Fruit fly (Drosophila melanogaster) whole organism, pupa: ENCODE results near the gene CG14207.

Experiments used
- CG10348 ChIP-seq: fragments of 200-800 bp; sonication (Bioruptor generic); IDR thresholded peaks from 2 replicates; pipeline ENCODE4 v1.3.6; 2022; ENCODE audit warnings: missing biosample characterization, missing genetic modification characterization
- CG12605 ChIP-seq: fragments of 200-800 bp; sonication (Bioruptor generic); IDR thresholded peaks from 2 replicates; pipeline ENCODE4 v1.3.6; 2022; ENCODE audit warnings: missing biosample characterization, missing genetic modification characterization
- CG13204 ChIP-seq: fragments of 200-800 bp; sonication (Bioruptor generic); optimal IDR thresholded peaks from 2 replicates; lab custom pipeline; 2018; ENCODE audit warnings: missing biosample characterization, mild to moderate bottlenecking, missing genetic modification characterization, moderate library complexity
- CG14655 ChIP-seq: fragments of 200-800 bp; sonication (Bioruptor generic); optimal IDR thresholded peaks from 3 replicates; lab custom pipeline; 2017; ENCODE audit warnings: mild to moderate bottlenecking, missing biosample characterization, missing genetic modification reagents, missing genetic modification characterization
- CG15710 ChIP-seq: fragments of 200-800 bp; sonication (Bioruptor generic); optimal IDR thresholded peaks from 2 replicates; lab custom pipeline; 2018; ENCODE audit warnings: missing biosample characterization, mild to moderate bottlenecking, missing genetic modification characterization, moderate library complexity
- CG17806 ChIP-seq: fragments of 200-800 bp; sonication (Bioruptor generic); optimal IDR thresholded peaks from 2 replicates; lab custom pipeline; 2018; ENCODE audit warnings: missing biosample characterization, mild to moderate bottlenecking, missing genetic modification characterization, moderate library complexity
- CG32121 ChIP-seq: fragments of 200-800 bp; sonication (Bioruptor generic); IDR thresholded peaks from 2 replicates; pipeline ENCODE4 v1.3.6; 2022; ENCODE audit warnings: missing biosample characterization, missing genetic modification characterization
- CG34367 ChIP-seq: fragments of 200-800 bp; sonication (Bioruptor generic); optimal IDR thresholded peaks from 2 replicates; lab custom pipeline; 2018; ENCODE audit warnings: missing biosample characterization, mild to moderate bottlenecking, missing genetic modification characterization
- CG4496 ChIP-seq: fragments of 200-800 bp; sonication (Bioruptor generic); IDR thresholded peaks from 3 replicates; pipeline ENCODE4 v1.3.6; 2022; ENCODE audit warnings: missing biosample characterization, missing genetic modification characterization
- CG8159 ChIP-seq: fragments of 200-800 bp; sonication (Bioruptor generic); optimal IDR thresholded peaks from 3 replicates; lab custom pipeline; 2018; ENCODE audit warnings: missing biosample characterization, mild to moderate bottlenecking, missing genetic modification characterization, moderate library complexity
- CG8301 ChIP-seq: fragments of 200-800 bp; sonication (Bioruptor generic); optimal IDR thresholded peaks from 2 replicates; lab custom pipeline; 2018; ENCODE audit warnings: missing biosample characterization, mild to moderate bottlenecking, missing genetic modification characterization
- CG9948 ChIP-seq: fragments of 200-800 bp; sonication (Bioruptor generic); optimal IDR thresholded peaks from 2 replicates; lab custom pipeline; 2018; ENCODE audit warnings: missing biosample characterization, mild to moderate bottlenecking, missing genetic modification characterization, moderate library complexity
- D1 ChIP-seq: fragments of 200-800 bp; sonication (Bioruptor generic); optimal IDR thresholded peaks from 2 replicates; lab custom pipeline; 2018; ENCODE audit warnings: missing biosample characterization, mild to moderate bottlenecking, missing genetic modification characterization, moderate library complexity
- EcR ChIP-seq: fragments of 200-800 bp; sonication (Bioruptor generic); optimal IDR thresholded peaks from 3 replicates; lab custom pipeline; 2019; ENCODE audit warnings: missing biosample characterization, missing genetic modification characterization, mild to moderate bottlenecking, moderate library complexity, missing genetic modification reagents
- Ets98B ChIP-seq: fragments of 200-800 bp; sonication (Bioruptor generic); IDR thresholded peaks from 2 replicates; pipeline ENCODE4 v1.3.6; 2022; ENCODE audit warnings: missing biosample characterization, missing genetic modification characterization
- Pif1A ChIP-seq: fragments of 200-800 bp; sonication (Bioruptor generic); optimal IDR thresholded peaks from 3 replicates; lab custom pipeline; 2016; ENCODE audit warnings: missing biosample characterization, missing genetic modification characterization
- Pif1B ChIP-seq: fragments of 200-800 bp; sonication (Bioruptor generic); optimal IDR thresholded peaks from 3 replicates; lab custom pipeline; 2016; ENCODE audit warnings: missing biosample characterization, missing genetic modification characterization
- Snoo ChIP-seq: fragments of 200-800 bp; sonication (Bioruptor generic); optimal IDR thresholded peaks from 3 replicates; lab custom pipeline; 2017; ENCODE audit warnings: missing biosample characterization, mild to moderate bottlenecking, missing genetic modification characterization, inconsistent platforms
- fd96Ca ChIP-seq: fragments of 200-800 bp; sonication (Bioruptor generic); IDR thresholded peaks from 3 replicates; pipeline ENCODE4 v1.3.6; 2022; ENCODE audit warnings: missing biosample characterization, missing genetic modification characterization
- gl ChIP-seq: fragments of 200-800 bp; sonication (Bioruptor generic); optimal IDR thresholded peaks from 2 replicates; lab custom pipeline; 2018; ENCODE audit warnings: missing biosample characterization, mild to moderate bottlenecking, missing genetic modification characterization
- rn ChIP-seq: fragments of 200-800 bp; sonication (Bioruptor generic); IDR thresholded peaks from 2 replicates; pipeline ENCODE4 v1.3.6; 2022; ENCODE audit warnings: missing biosample characterization, missing genetic modification characterization

Gene CG14207

DNA sequence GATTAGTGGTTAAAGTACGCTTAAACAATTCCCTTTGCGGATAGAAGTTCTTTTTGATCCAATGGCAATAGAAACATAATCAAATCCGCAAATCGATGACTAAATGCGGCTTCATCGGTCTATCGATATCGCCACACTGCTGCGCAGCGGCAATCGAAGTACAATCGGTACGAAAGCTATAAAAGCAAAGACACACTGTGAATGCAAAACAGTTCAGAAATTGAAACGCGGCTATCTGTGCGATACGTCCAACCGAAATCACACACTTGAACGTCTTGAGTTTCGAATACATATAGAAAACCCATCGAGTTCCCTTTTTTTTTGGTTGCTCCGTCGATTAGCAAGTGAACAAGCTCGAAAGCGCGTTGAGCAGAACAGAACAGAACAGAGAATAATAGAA is at the start of gene CG14207:
Gene CG14207 (plus strand): TSS at position 203 of the 400 bp plus-strand sequence.
- TF ChIP-seq CG32121 (GFP tag; lab: Robert Waterston, UW) = peak; percentile 39; the same call in 1 of the 2 replicates
- TF ChIP-seq CG34367 (tag; lab: Kevin White, UChicago) = no peak
- peak; percentile 60 for TF ChIP-seq EcR (GFP tag; lab: Kevin White, UChicago)
- peak; percentile 45; the same call in 1 of the 3 replicates for TF ChIP-seq CG4496
- no peak for TF ChIP-seq CG8301 (tag; lab: Kevin White, UChicago)
- TF ChIP-seq CG13204 (GFP tag; lab: Kevin White, UChicago) = no peak
- TF ChIP-seq CG8159 = no peak
- TF ChIP-seq Ets98B (GFP tag; lab: Robert Waterston, UW) = peak; percentile 30; the same call in 1 of the 2 replicates
- no peak for TF ChIP-seq CG17806 (tag; lab: Kevin White, UChicago)
- no peak for TF ChIP-seq D1
- no peak for TF ChIP-seq CG9948 (tag; lab: Kevin White, UChicago)
- TF ChIP-seq CG12605 (GFP tag; lab: Robert Waterston, UW) = no peak

dm6 chrX:19565714-19566316 is 39.2 kb upstream of the CG14207 start, which contains the start of the genes Grip84 and car:
Grip84 (minus strand) TSS chrX:19565764.
car (plus strand) TSS chrX:19566019.
- TF ChIP-seq fd96Ca (GFP tag; lab: Robert Waterston, UW) = 0 out of 3 replicates have a peak, but pooled peaks have one; percentile 48
- TF ChIP-seq CG8301 (tag; lab: Kevin White, UChicago) = no peak
- TF ChIP-seq CG34367 (tag; lab: Kevin White, UChicago) = peak; percentile 39
- no peak for TF ChIP-seq Pif1B
- TF ChIP-seq CG32121 (GFP tag; lab: Robert Waterston, UW) = peak; percentile 40
- peak; percentile 49; the same call in 1 of the 2 replicates for TF ChIP-seq CG12605 (GFP tag; lab: Robert Waterston, UW)
- TF ChIP-seq CG9948 (tag; lab: Kevin White, UChicago) = peak; percentile 65
- TF ChIP-seq rn (GFP tag; lab: Robert Waterston, UW) = no peak
- peak; percentile 14; the same call in 1 of the 2 replicates for TF ChIP-seq CG10348 (GFP tag; lab: Robert Waterston, UW)
- peak; percentile 58 for TF ChIP-seq CG15710 (tag; lab: Kevin White, UChicago)
- TF ChIP-seq CG17806 (tag; lab: Kevin White, UChicago) = peak; percentile 56

dm6 chrX:19573687-19574086 is 31.3 kb upstream of the CG14207 start:
- TF ChIP-seq CG14655 (GFP tag; lab: Kevin White, UChicago) = no peak

- TF ChIP-seq EcR (GFP tag; lab: Kevin White, UChicago) = peak; percentile 59
- no peak for TF ChIP-seq Snoo (tag; lab: Kevin White, UChicago)
- TF ChIP-seq CG32121 (GFP tag; lab: Robert Waterston, UW) = peak; percentile 53; the same call in 1 of the 2 replicates
Observed at dm6 chrX:19577940-19578632, 26.9 kb upstream of the CG14207 start.

DNA sequence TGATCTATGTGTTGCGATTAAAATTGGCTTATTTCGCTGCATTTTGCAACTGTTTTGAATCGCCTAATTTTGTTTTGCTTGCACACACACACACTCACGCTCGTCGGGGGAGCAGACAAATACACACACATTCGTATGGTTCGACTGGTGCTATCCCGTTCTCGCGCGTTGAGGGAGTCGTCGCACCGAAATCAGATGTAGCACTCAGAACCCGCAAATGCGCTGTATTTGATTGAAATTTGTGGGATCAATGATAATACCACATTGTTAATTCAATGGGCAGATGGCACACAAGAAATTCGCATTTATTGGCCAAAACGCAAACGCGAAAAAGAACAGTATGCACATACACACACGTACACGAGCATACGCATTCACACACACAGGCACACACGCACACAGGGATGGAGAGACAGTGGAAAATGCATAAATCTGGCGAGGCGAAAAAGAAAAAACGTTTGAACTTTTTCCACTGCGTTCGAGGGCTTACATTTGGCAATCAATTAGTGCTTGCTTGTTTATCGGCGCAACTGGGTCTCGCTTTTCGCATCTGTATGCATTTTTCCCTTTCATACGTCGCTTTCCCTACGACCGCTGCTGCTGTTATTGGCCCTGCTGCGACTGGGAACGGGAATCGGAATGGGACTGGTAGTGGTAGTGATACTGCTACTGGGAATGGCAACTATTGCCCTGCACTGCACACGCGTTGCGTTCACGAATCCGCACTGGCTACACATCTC is 25.9 kb upstream of the CG14207 start:
- TF ChIP-seq CG15710 (tag; lab: Kevin White, UChicago) = no peak
- no peak for TF ChIP-seq gl
- TF ChIP-seq CG14655 (GFP tag; lab: Kevin White, UChicago) = no peak
- TF ChIP-seq CG17806 (tag; lab: Kevin White, UChicago) = no peak
- TF ChIP-seq Pif1A = no peak
- no peak for TF ChIP-seq CG32121 (GFP tag; lab: Robert Waterston, UW)
- no peak for TF ChIP-seq CG10348 (GFP tag; lab: Robert Waterston, UW)

dm6 chrX:19579648-19580301 is 25.2 kb upstream of the CG14207 start, which contains the start of gene Tao:
Tao (minus strand) TSS chrX:19579800.
- no peak for TF ChIP-seq Pif1B
- no peak for TF ChIP-seq Ets98B (GFP tag; lab: Robert Waterston, UW)
- TF ChIP-seq Snoo (tag; lab: Kevin White, UChicago) = no peak
- no peak for TF ChIP-seq CG14655 (GFP tag; lab: Kevin White, UChicago)
- TF ChIP-seq CG4496 = no peak
- no peak for TF ChIP-seq CG17806 (tag; lab: Kevin White, UChicago)
- no peak for TF ChIP-seq D1
- no peak for TF ChIP-seq CG12605 (GFP tag; lab: Robert Waterston, UW)
- no peak for TF ChIP-seq CG13204 (GFP tag; lab: Kevin White, UChicago)
- no peak for TF ChIP-seq gl
- TF ChIP-seq CG9948 (tag; lab: Kevin White, UChicago) = no peak
- TF ChIP-seq CG34367 (tag; lab: Kevin White, UChicago) = no peak
- TF ChIP-seq CG32121 (GFP tag; lab: Robert Waterston, UW) = no peak
- TF ChIP-seq CG8301 (tag; lab: Kevin White, UChicago) = no peak
- no peak for TF ChIP-seq Pif1A
- TF ChIP-seq EcR (GFP tag; lab: Kevin White, UChicago) = no peak
- TF ChIP-seq CG8159 = no peak
- TF ChIP-seq CG15710 (tag; lab: Kevin White, UChicago) = no peak
- TF ChIP-seq CG10348 (GFP tag; lab: Robert Waterston, UW) = no peak
- no peak for TF ChIP-seq fd96Ca (GFP tag; lab: Robert Waterston, UW)
